Worm (Caenorhabditis elegans) whole organism, early embryonic: ENCODE data around the gene srd-46.

Experiments used
- B0310.2 ChIP-seq: sonication (generic microtip); optimal IDR thresholded peaks from 2 replicates; lab custom pipeline; 2016; ENCODE audit warnings: mild to moderate bottlenecking, missing genetic modification characterization, missing compliant biosample characterization
- F13C5.2 ChIP-seq: sonication (generic microtip); optimal IDR thresholded peaks from 2 replicates; lab custom pipeline; 2017; ENCODE audit warnings: mild to moderate bottlenecking, missing genetic modification characterization, inconsistent platforms, missing compliant biosample characterization
- aly-1 ChIP-seq: sonication (generic microtip); optimal IDR thresholded peaks from 2 replicates; lab custom pipeline; 2016; ENCODE audit warnings: missing genetic modification characterization, missing compliant biosample characterization
- ama-1 ChIP-seq: fragments of 150-350 bp; optimal IDR thresholded peaks from 2 replicates; lab custom pipeline; 2014
- ceh-13 ChIP-seq: fragments of 200-800 bp; sonication (Bioruptor generic); optimal IDR thresholded peaks from 2 replicates; lab custom pipeline; 2018; ENCODE audit warnings: mild to moderate bottlenecking, missing genetic modification characterization, missing compliant biosample characterization
- ceh-36 ChIP-seq: sonication (generic microtip); optimal IDR thresholded peaks from 2 replicates; lab custom pipeline; 2016; ENCODE audit warnings: missing genetic modification characterization, inconsistent platforms, missing compliant biosample characterization
- ets-7 ChIP-seq: sonication (generic microtip); optimal IDR thresholded peaks from 2 replicates; lab custom pipeline; 2016; ENCODE audit warnings: missing genotype, missing genetic modification characterization, missing compliant biosample characterization
- flt-1 ChIP-seq: fragments of 200-800 bp; sonication (Bioruptor generic); IDR thresholded peaks from 2 replicates; pipeline ENCODE4 v1.3.6; 2022; ENCODE audit warnings: missing genetic modification characterization, missing compliant biosample characterization
- hmbx-1 ChIP-seq: sonication (generic microtip); optimal IDR thresholded peaks from 2 replicates; lab custom pipeline; 2016; ENCODE audit warnings: mild to moderate bottlenecking, missing genetic modification characterization, missing compliant biosample characterization
- hmg-4 ChIP-seq: fragments of 200-800 bp; sonication (Bioruptor generic); optimal IDR thresholded peaks from 2 replicates; lab custom pipeline; 2018; ENCODE audit warnings: mild to moderate bottlenecking, missing genetic modification characterization, missing compliant biosample characterization
- hnd-1 ChIP-seq: sonication (generic microtip); optimal IDR thresholded peaks from 2 replicates; lab custom pipeline; 2016; ENCODE audit warnings: missing genetic modification characterization, missing compliant biosample characterization
- pes-1 ChIP-seq: fragments of 200-800 bp; sonication (Bioruptor generic); IDR thresholded peaks from 2 replicates; pipeline ENCODE4 v1.3.6; 2022; ENCODE audit warnings: missing genetic modification reagents, missing genetic modification characterization, missing compliant biosample characterization
- scrt-1 ChIP-seq: fragments of 200-800 bp; sonication (Bioruptor generic); IDR thresholded peaks from 2 replicates; pipeline ENCODE4 v1.3.6; 2022; ENCODE audit warnings: missing genetic modification characterization, missing compliant biosample characterization
- sea-1 ChIP-seq: fragments of 200-800 bp; sonication (Bioruptor generic); conservative IDR thresholded peaks from 2 replicates; pipeline ENCODE4 v1.3.6; 2022; ENCODE audit warnings: missing genetic modification characterization, missing compliant biosample characterization
- tbx-11 ChIP-seq: fragments of 200-800 bp; sonication (Bioruptor generic); IDR thresholded peaks from 2 replicates; pipeline ENCODE4 v1.3.6; 2022; ENCODE audit warnings: missing genetic modification characterization, missing compliant biosample characterization
- tbx-37 ChIP-seq: fragments of 200-800 bp; sonication (Bioruptor generic); conservative IDR thresholded peaks from 2 replicates; pipeline ENCODE4 v1.3.6; 2022; ENCODE audit warnings: missing genetic modification reagents, missing genetic modification characterization, missing compliant biosample characterization
- tra-4 ChIP-seq: sonication (generic microtip); optimal IDR thresholded peaks from 2 replicates; lab custom pipeline; 2017; ENCODE audit warnings: missing genetic modification characterization, missing compliant biosample characterization

The srd-46 gene

ce11 chrX:12358957-12359356, 27.1 kb downstream of the srd-46 start, which contains the start of gene nspc-14:
nspc-14 (minus strand) TSS chrX:12359057.
- TF ChIP-seq sea-1 (no peak), tbx-37 (no peak), ama-1 (lab: Kevin White, UChicago) (no peak), tbx-11 (no peak), flt-1 (GFP tag; lab: Robert Waterston, UW) (no peak), hmbx-1 (tag; lab: Kevin White, UChicago) (no peak), aly-1 (tag; lab: Kevin White, UChicago) (no peak), pes-1 (GFP tag; lab: Robert Waterston, UW) (no peak)

ce11 chrX:12360444-12360843, 28.5 kb downstream of the srd-46 start, which contains the start of the genes nspc-15 and F19H6.6:
nspc-15 (plus strand) TSS chrX:12360744.
F19H6.6 (plus strand) TSS chrX:12360827.
- TF ChIP-seq ceh-36 (tag; lab: Kevin White, UChicago) (no peak), tbx-37 (no peak), pes-1 (GFP tag; lab: Robert Waterston, UW) (no peak), tra-4 (no peak), flt-1 (GFP tag; lab: Robert Waterston, UW) (no peak), hmg-4 (GFP tag; lab: Kevin White, UChicago) (no peak), hnd-1 (no peak), aly-1 (tag; lab: Kevin White, UChicago) (no peak), F13C5.2 (tag; lab: Kevin White, UChicago) (no peak), tbx-11 (no peak), ceh-13 (GFP tag; lab: Kevin White, UChicago) (no peak), sea-1 (no peak), ets-7 (no peak), ama-1 (lab: Kevin White, UChicago) (no peak)

- TF ChIP-seq F13C5.2 (tag; lab: Kevin White, UChicago) (peak; percentile 49), sea-1 (no peak)
These were observed 31.1 kb downstream of the srd-46 start for ce11 chrX:12362951-12363486.

- TF ChIP-seq sea-1 (no peak), F13C5.2 (tag; lab: Kevin White, UChicago) (no peak), pes-1 (GFP tag; lab: Robert Waterston, UW) (no peak), tra-4 (no peak), ama-1 (lab: Kevin White, UChicago) (no peak)
These were observed 32.9 kb downstream of the srd-46 start, which contains the start of gene F19H6.5 for ce11 chrX:12364804-12365203. F19H6.5 (minus strand) TSS chrX:12364904.

- no peak for TF ChIP-seq tbx-37
- TF ChIP-seq flt-1 (GFP tag; lab: Robert Waterston, UW) = no peak
- no peak for TF ChIP-seq ama-1 (lab: Kevin White, UChicago)
- no peak for TF ChIP-seq hmbx-1 (tag; lab: Kevin White, UChicago)
- TF ChIP-seq ceh-13 (GFP tag; lab: Kevin White, UChicago) = no peak
These were observed 33.5 kb downstream of the srd-46 start, which contains the start of gene F19H6.4 for ce11 chrX:12365388-12365787. F19H6.4 (plus strand) TSS chrX:12365688.

- peak; percentile 59 for TF ChIP-seq aly-1 (tag; lab: Kevin White, UChicago)
- peak; percentile 60 for TF ChIP-seq ceh-36 (tag; lab: Kevin White, UChicago)
- no peak for TF ChIP-seq tra-4
- no peak; the same call in none of the 2 replicates for TF ChIP-seq pes-1 (GFP tag; lab: Robert Waterston, UW)
- peak; percentile 26 for TF ChIP-seq ets-7
- TF ChIP-seq ceh-13 (GFP tag; lab: Kevin White, UChicago) = peak; percentile 55
- peak; percentile 82 for TF ChIP-seq tbx-11
- TF ChIP-seq scrt-1 (GFP tag; lab: Robert Waterston, UW) = peak; percentile 80
- peak; percentile 47 for TF ChIP-seq hnd-1
- peak; percentile 39 for TF ChIP-seq B0310.2 (tag; lab: Kevin White, UChicago)
- no peak for TF ChIP-seq ama-1 (lab: Kevin White, UChicago)
- TF ChIP-seq hmg-4 (GFP tag; lab: Kevin White, UChicago) = peak; percentile 66
- peak; percentile 39 for TF ChIP-seq hmbx-1 (tag; lab: Kevin White, UChicago)
- peak; percentile 84 for TF ChIP-seq F13C5.2 (tag; lab: Kevin White, UChicago)
- TF ChIP-seq flt-1 (GFP tag; lab: Robert Waterston, UW) = peak; percentile 84
- TF ChIP-seq sea-1 = peak; percentile 71; the same call in 1 of the 2 replicates
- peak; percentile 60; the same call in 1 of the 2 replicates for TF ChIP-seq tbx-37
These were observed 35.6 kb downstream of the srd-46 start for ce11 chrX:12367498-12367897.

ce11 chrX:12371321-12371720, 39.4 kb downstream of the srd-46 start, which contains the start of gene rif-1.2:
rif-1.2 (minus strand) TSS chrX:12371421.
- TF ChIP-seq aly-1 (tag; lab: Kevin White, UChicago) (no peak), ceh-36 (tag; lab: Kevin White, UChicago) (no peak), pes-1 (GFP tag; lab: Robert Waterston, UW) (no peak), ama-1 (lab: Kevin White, UChicago) (no peak), F13C5.2 (tag; lab: Kevin White, UChicago) (no peak), scrt-1 (GFP tag; lab: Robert Waterston, UW) (no peak), hmbx-1 (tag; lab: Kevin White, UChicago) (no peak), hnd-1 (no peak), flt-1 (GFP tag; lab: Robert Waterston, UW) (no peak)

ce11 chrX:12375783-12376182, 43.9 kb downstream of the srd-46 start:
- TF ChIP-seq aly-1 (tag; lab: Kevin White, UChicago) = no peak
- no peak for TF ChIP-seq sea-1
- TF ChIP-seq hmg-4 (GFP tag; lab: Kevin White, UChicago) = no peak
- no peak for TF ChIP-seq pes-1 (GFP tag; lab: Robert Waterston, UW)
- TF ChIP-seq ceh-36 (tag; lab: Kevin White, UChicago) = no peak
- TF ChIP-seq hnd-1 = no peak
- no peak for TF ChIP-seq ama-1 (lab: Kevin White, UChicago)
- TF ChIP-seq ceh-13 (GFP tag; lab: Kevin White, UChicago) = no peak
- TF ChIP-seq tbx-11 = no peak
- TF ChIP-seq tbx-37 = no peak
- no peak for TF ChIP-seq B0310.2 (tag; lab: Kevin White, UChicago)
- TF ChIP-seq hmbx-1 (tag; lab: Kevin White, UChicago) = no peak
- no peak for TF ChIP-seq F13C5.2 (tag; lab: Kevin White, UChicago)
- TF ChIP-seq flt-1 (GFP tag; lab: Robert Waterston, UW) = no peak
- no peak for TF ChIP-seq tra-4
- TF ChIP-seq scrt-1 (GFP tag; lab: Robert Waterston, UW) = no peak
- TF ChIP-seq ets-7 = no peak
